Fruit fly (Drosophila melanogaster): ENCODE results near the gene Prp31.

Prp31 gene

DNA sequence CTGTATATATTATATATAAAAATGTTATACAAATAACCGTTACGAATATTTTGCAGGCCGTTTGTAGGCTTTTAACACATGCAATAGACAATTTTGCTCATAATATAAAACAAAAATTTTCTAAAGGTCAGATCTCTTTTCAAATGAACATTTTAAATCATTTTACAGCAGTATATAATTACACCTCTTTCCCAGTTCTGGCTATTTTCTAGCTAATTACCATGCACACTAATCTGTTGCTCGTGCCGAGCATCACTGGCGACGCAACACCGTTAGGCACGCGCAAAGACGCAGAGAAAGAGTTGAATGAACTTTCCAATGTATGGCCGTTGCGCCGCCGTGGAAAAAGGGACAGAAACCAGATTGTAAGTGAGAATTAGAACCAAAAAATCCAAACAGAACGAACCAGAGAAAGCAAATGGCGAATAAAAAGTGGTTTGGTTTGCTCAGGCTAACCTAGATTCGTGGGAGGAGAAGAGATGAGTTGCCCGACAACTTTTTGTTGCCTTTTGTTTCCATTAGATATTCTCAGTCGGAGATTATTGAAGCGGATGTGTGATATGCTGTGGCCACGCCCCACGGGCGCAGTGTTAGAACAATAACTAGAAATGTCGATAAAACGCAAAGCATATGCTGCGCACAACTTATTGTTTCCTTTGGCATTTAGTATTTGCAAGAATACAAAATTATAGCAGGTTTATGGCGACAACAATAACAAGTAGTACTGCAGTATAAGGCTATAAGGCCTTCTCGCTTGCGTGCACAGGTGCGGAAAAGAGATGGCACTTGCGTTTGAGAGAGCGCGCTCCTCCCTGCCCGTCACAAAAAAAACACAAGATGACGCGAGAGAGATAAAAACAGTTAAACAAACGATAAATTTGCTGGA, 17.5 kb upstream of the Prp31 start:
- TF ChIP-seq CG8478 (optimal IDR thresholded peaks at IDR 0.05) (peak; percentile 4), psq (optimal IDR thresholded peaks at IDR 0.05) (no peak), pan (optimal IDR thresholded peaks at IDR 0.05) (no peak), EcR (GFP tag; optimal IDR thresholded peaks at IDR 0.05) (peak; percentile 67 to 92), usp (GFP tag; optimal IDR thresholded peaks at IDR 0.05) (no peak)

DNA sequence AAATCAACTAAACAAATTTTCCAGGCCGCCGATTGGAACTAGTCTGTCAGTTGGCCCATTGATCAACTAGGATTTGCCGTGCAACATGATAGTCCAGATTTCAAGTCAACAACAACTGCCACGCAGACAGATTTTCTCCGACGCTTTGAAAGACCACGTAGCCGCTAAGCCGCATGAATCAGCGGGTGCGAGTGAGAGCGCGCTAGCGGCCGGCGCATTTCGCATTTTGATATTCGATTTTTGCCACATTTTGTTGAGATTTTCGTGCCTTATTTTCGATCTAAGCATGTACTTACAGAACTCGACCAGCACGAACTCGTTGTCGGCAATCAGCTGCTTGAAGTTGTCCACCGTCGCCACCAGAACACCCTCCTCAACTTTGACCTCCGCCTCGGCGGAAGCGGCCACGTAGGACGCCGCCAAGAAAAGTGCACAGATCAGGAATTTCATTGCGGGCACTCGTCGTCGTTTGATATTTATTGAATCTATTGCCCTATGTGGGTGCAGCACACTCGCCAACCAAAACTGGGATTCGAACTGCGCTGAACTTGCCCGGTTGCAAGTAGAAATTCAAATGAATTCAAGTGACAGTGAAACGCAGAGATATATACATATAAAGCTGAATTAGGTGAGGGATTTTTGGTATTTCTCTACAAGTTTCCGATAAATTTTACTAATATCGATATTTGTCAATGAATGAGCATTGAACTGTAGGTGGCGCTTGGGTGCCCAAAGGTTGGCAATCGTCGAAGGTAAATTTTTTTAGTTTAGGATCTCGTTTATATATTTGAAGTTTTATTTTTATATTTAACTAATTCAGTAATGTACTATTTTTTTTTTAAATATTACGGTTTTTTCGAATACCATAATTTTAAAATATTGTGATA, 16.7 kb upstream of the Prp31 start, which contains the start of gene Pdi:
TSS of gene Pdi (minus strand) at position 837 of the 887 bp plus-strand sequence.
- TF ChIP-seq usp (GFP tag; optimal IDR thresholded peaks at IDR 0.05) (no peak), EcR (GFP tag; optimal IDR thresholded peaks at IDR 0.05) (peak in 1 of 2 experiments; percentile 12)

- TF ChIP-seq usp (GFP tag; optimal IDR thresholded peaks at IDR 0.05), result no peak
- TF ChIP-seq CG8478 (optimal IDR thresholded peaks at IDR 0.05), result no peak
- TF ChIP-seq EcR (GFP tag; optimal IDR thresholded peaks at IDR 0.05), result no peak
These were observed 15.8 kb upstream of the Prp31 start for dm6 chr3L:15143108-15143507.

DNA sequence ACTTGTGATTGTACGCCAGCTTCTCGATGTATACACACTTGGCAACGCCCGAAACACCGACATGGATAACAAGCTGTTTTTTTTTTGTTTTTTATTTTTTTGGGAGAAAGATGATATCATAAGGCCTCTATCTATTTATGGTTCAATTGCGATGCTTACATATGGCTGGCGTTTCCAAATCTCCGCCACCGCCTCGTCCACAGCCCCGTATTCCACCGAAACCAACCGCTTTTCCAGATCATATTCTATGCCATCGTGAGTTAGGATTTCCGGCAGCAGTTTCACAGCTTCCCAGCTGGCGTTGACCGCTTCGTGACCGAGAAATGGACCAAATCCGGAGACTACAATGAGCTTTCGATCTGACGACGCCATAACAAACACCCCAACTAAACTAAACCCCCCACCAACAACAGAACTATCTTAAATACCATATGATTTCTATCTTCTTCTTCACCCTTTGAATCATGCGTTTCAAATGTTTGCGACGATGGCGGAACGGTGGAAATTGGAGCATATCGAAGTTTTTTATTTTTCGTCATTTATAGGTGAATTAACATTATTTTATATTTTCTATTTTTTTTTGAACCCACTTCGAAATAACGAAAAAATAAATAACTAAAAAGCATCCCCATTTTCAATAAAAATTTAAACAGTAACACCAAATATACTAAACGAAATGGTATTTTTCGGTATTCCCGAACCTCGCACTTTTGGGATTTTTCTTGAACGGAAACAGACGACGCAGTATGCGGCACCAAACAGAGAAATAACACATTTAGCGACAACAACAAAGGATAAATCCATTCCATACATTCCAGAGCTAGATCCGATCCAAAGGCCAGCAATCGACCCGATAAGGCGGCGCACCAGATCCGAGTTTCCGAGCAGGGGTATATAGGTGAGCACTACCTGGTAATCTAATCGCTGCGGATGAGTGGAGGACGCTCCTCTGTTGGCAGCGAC, 15.0 kb upstream of the Prp31 start, which contains the start of the genes CG32147 and Pex3:
TSS of gene CG32147 (minus strand) at position 422 of the 963 bp plus-strand sequence.
TSS of gene Pex3 (plus strand) at position 718 of the 963 bp plus-strand sequence.
- no peak for TF ChIP-seq EcR (GFP tag; optimal IDR thresholded peaks at IDR 0.05)
- no peak for TF ChIP-seq CG8478 (optimal IDR thresholded peaks at IDR 0.05)
- TF ChIP-seq pan (optimal IDR thresholded peaks at IDR 0.05), result no peak
- no peak for TF ChIP-seq usp (GFP tag; optimal IDR thresholded peaks at IDR 0.05)
- TF ChIP-seq Dll (optimal IDR thresholded peaks at IDR 0.05), result no peak
- TF ChIP-seq psq (optimal IDR thresholded peaks at IDR 0.05), result no peak

dm6 chr3L:15146643-15147187, 12.2 kb upstream of the Prp31 start, which contains the start of gene FucTA:
TSS of gene FucTA (plus strand) at chr3L:15147137.
- TF ChIP-seq CG8478 (optimal IDR thresholded peaks at IDR 0.05) (no peak), EcR (GFP tag; optimal IDR thresholded peaks at IDR 0.05) (no peak)

dm6 chr3L:15150028-15150427, 8.9 kb upstream of the Prp31 start:
- TF ChIP-seq EcR (GFP tag; optimal IDR thresholded peaks at IDR 0.05), result no peak
- TF ChIP-seq CG8478 (optimal IDR thresholded peaks at IDR 0.05), result no peak
- TF ChIP-seq usp (GFP tag; optimal IDR thresholded peaks at IDR 0.05), result no peak
- no peak for TF ChIP-seq Dll (optimal IDR thresholded peaks at IDR 0.05)
- TF ChIP-seq psq (optimal IDR thresholded peaks at IDR 0.05), result no peak
- TF ChIP-seq pan (optimal IDR thresholded peaks at IDR 0.05), result no peak

DNA sequence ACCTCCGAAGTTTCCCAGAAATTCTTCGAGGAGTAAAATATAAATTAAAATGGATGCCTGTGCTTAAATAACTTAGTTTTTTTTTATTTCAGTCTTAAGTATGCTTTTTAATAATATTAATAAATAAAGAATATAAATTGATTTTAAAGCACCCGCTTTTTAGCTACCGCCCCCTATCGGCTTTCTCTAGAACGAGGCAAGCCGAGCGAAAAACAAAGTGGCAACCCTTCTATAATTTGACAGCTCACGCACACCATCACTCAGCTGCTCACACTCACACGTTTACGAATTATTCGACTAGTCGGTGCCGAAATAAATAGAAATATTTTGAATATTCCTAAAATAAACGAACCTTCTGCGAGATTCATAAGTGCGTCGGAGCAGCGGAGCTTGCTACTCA, 2.6 kb downstream of the Prp31 start, which contains the start of gene CG6878:
TSS of gene CG6878 (plus strand) at position 269 of the 400 bp plus-strand sequence.
- TF ChIP-seq usp (GFP tag; optimal IDR thresholded peaks at IDR 0.05), result no peak
- no peak for TF ChIP-seq Dll (optimal IDR thresholded peaks at IDR 0.05)
- no peak for TF ChIP-seq CG8478 (optimal IDR thresholded peaks at IDR 0.05)
- TF ChIP-seq psq (optimal IDR thresholded peaks at IDR 0.05), result no peak
- no peak for TF ChIP-seq EcR (GFP tag; optimal IDR thresholded peaks at IDR 0.05)
- no peak for TF ChIP-seq pan (optimal IDR thresholded peaks at IDR 0.05)

DNA sequence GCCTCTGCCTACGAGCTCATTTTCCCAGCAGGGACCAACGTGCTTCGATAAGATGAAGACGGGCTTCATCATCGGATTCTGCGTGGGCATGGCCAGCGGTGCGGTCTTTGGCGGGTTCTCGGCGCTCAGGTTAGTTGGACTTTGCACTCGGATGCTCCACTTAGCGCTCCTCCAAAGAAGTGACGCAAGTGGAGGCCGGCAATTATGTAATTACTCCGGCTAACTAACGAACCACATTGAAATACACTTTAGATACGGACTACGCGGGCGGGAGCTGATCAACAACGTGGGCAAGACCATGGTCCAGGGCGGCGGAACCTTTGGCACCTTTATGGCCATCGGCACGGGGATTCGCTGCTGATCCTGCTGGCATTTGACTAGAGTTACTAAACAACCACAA, 3.1 kb downstream of the Prp31 start:
- TF ChIP-seq pan (optimal IDR thresholded peaks at IDR 0.05), result no peak
- TF ChIP-seq EcR (GFP tag; optimal IDR thresholded peaks at IDR 0.05), result no peak
- no peak for TF ChIP-seq Dll (optimal IDR thresholded peaks at IDR 0.05)
- no peak for TF ChIP-seq usp (GFP tag; optimal IDR thresholded peaks at IDR 0.05)
- TF ChIP-seq CG8478 (optimal IDR thresholded peaks at IDR 0.05), result no peak
- no peak for TF ChIP-seq psq (optimal IDR thresholded peaks at IDR 0.05)

dm6 chr3L:15162988-15163387, 4.1 kb downstream of the Prp31 start:
- TF ChIP-seq usp (GFP tag; optimal IDR thresholded peaks at IDR 0.05) (no peak), EcR (GFP tag; optimal IDR thresholded peaks at IDR 0.05) (no peak), Dll (optimal IDR thresholded peaks at IDR 0.05) (no peak), CG8478 (optimal IDR thresholded peaks at IDR 0.05) (no peak), psq (optimal IDR thresholded peaks at IDR 0.05) (no peak), pan (optimal IDR thresholded peaks at IDR 0.05) (no peak)

DNA sequence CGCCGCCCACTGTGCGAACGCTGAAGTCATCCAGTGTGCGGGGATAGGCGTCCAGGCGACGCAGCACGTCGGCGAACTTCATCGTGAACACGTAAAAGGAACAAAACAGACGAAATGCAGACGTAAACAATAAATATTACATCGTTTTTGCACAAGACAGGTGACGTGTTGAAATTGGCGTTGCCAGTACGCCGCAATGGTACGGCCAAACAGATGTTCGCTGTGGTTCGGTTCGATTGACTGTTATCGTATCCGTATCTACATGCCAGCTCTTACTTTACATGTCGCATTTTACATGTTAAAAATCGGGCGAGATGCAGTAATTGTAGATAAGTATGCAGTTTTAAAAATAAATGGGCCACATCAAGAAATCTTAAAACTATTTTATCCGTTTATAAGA, 4.5 kb downstream of the Prp31 start, which contains the start of gene CG7011:
TSS of gene CG7011 (minus strand) at position 215 of the 400 bp plus-strand sequence.
- TF ChIP-seq CG8478 (optimal IDR thresholded peaks at IDR 0.05), result no peak
- no peak for TF ChIP-seq EcR (GFP tag; optimal IDR thresholded peaks at IDR 0.05)
- TF ChIP-seq pan (optimal IDR thresholded peaks at IDR 0.05), result no peak
- TF ChIP-seq usp (GFP tag; optimal IDR thresholded peaks at IDR 0.05), result no peak
- no peak for TF ChIP-seq psq (optimal IDR thresholded peaks at IDR 0.05)
- no peak for TF ChIP-seq Dll (optimal IDR thresholded peaks at IDR 0.05)

DNA sequence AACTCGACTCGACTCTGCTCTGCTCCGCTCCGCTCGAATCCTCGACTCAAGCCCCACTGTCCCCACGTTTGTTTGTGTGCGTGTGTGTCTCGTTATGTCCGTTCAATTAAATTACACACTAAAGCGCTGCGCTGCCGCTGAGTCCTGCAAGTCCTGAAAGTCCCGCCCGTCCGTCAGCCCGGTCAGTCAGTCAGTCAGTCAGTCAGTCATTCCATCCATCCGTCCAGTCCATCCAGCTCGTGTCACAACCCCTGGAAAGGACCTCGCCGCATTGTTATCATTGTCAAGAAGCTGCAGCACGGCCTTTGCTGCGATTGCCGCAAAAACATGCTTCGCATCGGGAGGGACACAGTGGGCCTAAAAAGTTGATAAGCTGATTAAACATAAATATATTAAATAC, 10.1 kb downstream of the Prp31 start:
- TF ChIP-seq EcR (GFP tag; optimal IDR thresholded peaks at IDR 0.05), result no peak
- TF ChIP-seq Dll (optimal IDR thresholded peaks at IDR 0.05), result peak; percentile 23

Measured in whole organism.